Fruit fly (Drosophila melanogaster): Measurements from ENCODE around the gene C3G.

C3G gene

dm6 chrX:6804485-6805295 lies 1.3 kb upstream of the C3G start (continued):
- peak; percentile 91 for TF ChIP-seq row (GFP tag; IDR thresholded peaks at IDR 0.05)
- no peak; the same call in 1 of the 3 replicates for TF ChIP-seq CG17361 (GFP tag; IDR thresholded peaks at IDR 0.05)
- no peak for TF ChIP-seq ftz-f1 (GFP tag; optimal IDR thresholded peaks at IDR 0.05)
- TF ChIP-seq bcd (GFP tag; optimal IDR thresholded peaks at IDR 0.05) = no peak
- TF ChIP-seq ro (GFP tag; IDR thresholded peaks at IDR 0.05) = peak; percentile 50; the same call in 1 of the 2 replicates
- peak; percentile 31 for TF ChIP-seq CG31388 (GFP tag; optimal IDR thresholded peaks at IDR 0.05)
- peak; percentile 42 for TF ChIP-seq tx (GFP tag; optimal IDR thresholded peaks at IDR 0.05)
- TF ChIP-seq p53 (GFP tag; optimal IDR thresholded peaks at IDR 0.05) = no peak
- peak; percentile 34 for TF ChIP-seq CG17802 (tag; optimal IDR thresholded peaks at IDR 0.05)
- TF ChIP-seq cwo (GFP tag; optimal IDR thresholded peaks at IDR 0.05) = peak; percentile 69
- TF ChIP-seq vnd (GFP tag; IDR thresholded peaks at IDR 0.05; ENCODE audit: partially characterized antibody) = no peak
- TF ChIP-seq CG1792 (GFP tag; optimal IDR thresholded peaks at IDR 0.05) = peak; percentile 55
- TF ChIP-seq CG7372 (GFP tag; IDR thresholded peaks at IDR 0.05) = peak; percentile 79
- TF ChIP-seq CG13894 (tag; optimal IDR thresholded peaks at IDR 0.05) = peak; percentile 75
- peak; percentile 23 for TF ChIP-seq CG3995 (GFP tag; optimal IDR thresholded peaks at IDR 0.05)
- peak; percentile 90 for TF ChIP-seq Gug (GFP tag; IDR thresholded peaks at IDR 0.05)
- peak; percentile 78 for TF ChIP-seq CG9215 (GFP tag; IDR thresholded peaks at IDR 0.05)
- peak; percentile 48 for TF ChIP-seq CG15696 (tag; optimal IDR thresholded peaks at IDR 0.05)
- no peak for TF ChIP-seq CG7963 (GFP tag; IDR thresholded peaks at IDR 0.05; ENCODE audit: partially characterized antibody)
- TF ChIP-seq Sry-δ (GFP tag; optimal IDR thresholded peaks at IDR 0.05) = peak; percentile 2
- peak; percentile 49 for TF ChIP-seq D19B (GFP tag; optimal IDR thresholded peaks at IDR 0.05)
- TF ChIP-seq psq (GFP tag; optimal IDR thresholded peaks at IDR 0.05) = peak; percentile 27
- TF ChIP-seq hth (optimal IDR thresholded peaks at IDR 0.05) = no peak
- no peak for TF ChIP-seq CG10321 (GFP tag; IDR thresholded peaks at IDR 0.05)
- TF ChIP-seq CG15269 (tag; optimal IDR thresholded peaks at IDR 0.05) = no peak
- peak; percentile 12 for TF ChIP-seq CG7987 (GFP tag; optimal IDR thresholded peaks at IDR 0.05)
- TF ChIP-seq CG17612 (GFP tag; IDR thresholded peaks at IDR 0.05) = peak; percentile 40; the same call in 1 of the 2 replicates
- peak; percentile 83 for TF ChIP-seq CG14014 (GFP tag; IDR thresholded peaks at IDR 0.05)
- TF ChIP-seq bowl (GFP tag; IDR thresholded peaks at IDR 0.05) = peak; percentile 61; the same call in 1 of the 2 replicates
- peak; percentile 68; the same call in 1 of the 2 replicates for TF ChIP-seq CG31224 (GFP tag; IDR thresholded peaks at IDR 0.05)
- TF ChIP-seq Sin3A (optimal IDR thresholded peaks at IDR 0.05) = no peak
- peak; percentile 46 for TF ChIP-seq tup (GFP tag; optimal IDR thresholded peaks at IDR 0.05)
- peak in 1 of 2 experiments; percentile 53 for TF ChIP-seq Hr51 (GFP tag; optimal IDR thresholded peaks at IDR 0.05)
- peak; percentile 51 for TF ChIP-seq CG9609 (GFP tag; optimal IDR thresholded peaks at IDR 0.05)
- TF ChIP-seq bbx (GFP tag; IDR thresholded peaks at IDR 0.05; ENCODE audit: partially characterized antibody) = no peak; the same call in 1 of the 2 replicates
- TF ChIP-seq odd (GFP tag; optimal IDR thresholded peaks at IDR 0.05) = no peak
- no peak for TF ChIP-seq Side (GFP tag; optimal IDR thresholded peaks at IDR 0.05)
- peak; percentile 68 for TF ChIP-seq CG10979 (tag; optimal IDR thresholded peaks at IDR 0.05)
- TF ChIP-seq Hr78 (GFP tag; optimal IDR thresholded peaks at IDR 0.05) = no peak
- peak; percentile 36 for TF ChIP-seq nom (GFP tag; optimal IDR thresholded peaks at IDR 0.05)
- no peak for TF ChIP-seq ato (GFP tag; IDR thresholded peaks at IDR 0.05; ENCODE audit: partially characterized antibody)
- TF ChIP-seq CG8089 (GFP tag; optimal IDR thresholded peaks at IDR 0.05) = peak; percentile 14
- no peak for TF ChIP-seq sd (tag; optimal IDR thresholded peaks at IDR 0.05)
- peak; percentile 51 for TF ChIP-seq Dek (tag; optimal IDR thresholded peaks at IDR 0.05)
- TF ChIP-seq gcm (GFP tag; optimal IDR thresholded peaks at IDR 0.05) = no peak
- peak; percentile 80 for TF ChIP-seq CG11247 (GFP tag; IDR thresholded peaks at IDR 0.05)
- no peak for TF ChIP-seq CG30020 (tag; optimal IDR thresholded peaks at IDR 0.05)
- TF ChIP-seq Poxn (GFP tag; IDR thresholded peaks at IDR 0.05) = peak; percentile 37; the same call in 1 of the 2 replicates
- TF ChIP-seq CG13775 (GFP tag; optimal IDR thresholded peaks at IDR 0.05) = peak; percentile 59

Data from whole organism, embryonic.